Worm (Caenorhabditis elegans) whole organism, L3 larva: ENCODE results near the gene ZK287.4.

Experiments used
- unc-39 ChIP-seq: sonication (generic microtip); optimal IDR thresholded peaks from 4 replicates; lab custom pipeline; 2017; ENCODE audit warnings: missing biosample characterization, missing genetic modification characterization
- unc-62 ChIP-seq: fragments of 150-350 bp; sonication (generic microtip); optimal IDR thresholded peaks from 4 replicates; lab custom pipeline; 2014; ENCODE audit warnings: missing biosample characterization, missing genetic modification reagents, missing genetic modification characterization

DNA sequence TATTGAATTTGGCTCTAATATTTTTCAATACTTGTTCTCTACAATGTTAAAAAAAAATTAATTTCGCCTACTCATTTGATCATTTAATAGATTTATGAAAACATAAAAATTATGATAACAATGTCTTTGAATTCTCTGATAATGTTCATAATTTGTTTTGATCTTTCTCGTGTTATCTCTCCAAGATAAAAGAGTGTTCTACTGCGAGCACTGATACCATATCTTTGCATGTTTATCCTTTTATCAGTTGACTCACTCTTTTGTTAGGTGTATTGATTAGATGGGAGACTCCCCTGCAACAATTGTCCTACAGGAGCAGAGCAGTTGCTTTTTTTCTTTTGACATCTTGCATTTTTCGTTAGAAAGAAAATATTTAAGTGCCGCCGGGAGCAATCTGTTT, 13.8 kb upstream of the ZK287.4 start:
- no peak for TF ChIP-seq unc-39
- TF ChIP-seq unc-62 (GFP tag; lab: Kevin White, UChicago), result no peak
